Worm (Caenorhabditis elegans) whole organism, L1 larva: ENCODE measurements around the gene eri-9.

Experiments
- hlh-4 ChIP-seq: sonication (generic microtip); optimal IDR thresholded peaks from 2 replicates; lab custom pipeline; 2016; ENCODE audit warnings: mild to moderate bottlenecking, missing genetic modification characterization, missing compliant biosample characterization
- rnt-1 ChIP-seq: sonication (generic microtip); optimal IDR thresholded peaks from 2 replicates; lab custom pipeline; 2016; ENCODE audit warnings: mild to moderate bottlenecking, missing genetic modification characterization, moderate library complexity, missing compliant biosample characterization

ce11 chrIII:4906896-4907295, 25.4 kb upstream of the eri-9 start, which contains the start of gene rom-1:
- TF ChIP-seq hlh-4 (no peak), rnt-1 (no peak)
